Fruit fly (Drosophila melanogaster) whole organism, adult: ENCODE measurements around the gene Setx.

Experiments used
- CG11617 ChIP-seq: fragments of 200-800 bp; sonication (Bioruptor generic); optimal IDR thresholded peaks from 2 replicates; lab custom pipeline; 2017; ENCODE audit warnings: mild to moderate bottlenecking, missing biosample characterization, missing genetic modification reagents, missing genetic modification characterization
- CG12768 ChIP-seq: fragments of 200-800 bp; sonication (Bioruptor generic); optimal IDR thresholded peaks from 2 replicates; lab custom pipeline; 2017; ENCODE audit warnings: missing biosample characterization, missing genetic modification characterization, mild to moderate bottlenecking, moderate library complexity, missing genetic modification reagents
- CG14711 ChIP-seq: fragments of 200-800 bp; sonication (Bioruptor generic); optimal IDR thresholded peaks from 2 replicates; lab custom pipeline; 2018; ENCODE audit warnings: missing biosample characterization, mild to moderate bottlenecking, missing genetic modification characterization, moderate library complexity
- CG1620 ChIP-seq: fragments of 200-800 bp; sonication (Bioruptor generic); optimal IDR thresholded peaks from 2 replicates; lab custom pipeline; 2016; ENCODE audit warnings: missing biosample characterization, missing genetic modification characterization
- CG33017 ChIP-seq: fragments of 200-800 bp; sonication (Bioruptor generic); optimal IDR thresholded peaks from 2 replicates; lab custom pipeline; 2018; ENCODE audit warnings: missing biosample characterization, mild to moderate bottlenecking, missing genetic modification characterization, moderate library complexity
- CG5204 ChIP-seq: fragments of 200-800 bp; sonication (Bioruptor generic); optimal IDR thresholded peaks from 2 replicates; lab custom pipeline; 2016; ENCODE audit warnings: missing biosample characterization, missing genetic modification characterization
- CG7045 ChIP-seq: fragments of 200-800 bp; sonication (Bioruptor generic); optimal IDR thresholded peaks from 2 replicates; lab custom pipeline; 2017; ENCODE audit warnings: missing biosample characterization, mild to moderate bottlenecking, missing genetic modification characterization
- CG7101 ChIP-seq: fragments of 200-800 bp; sonication (Bioruptor generic); optimal IDR thresholded peaks from 2 replicates; lab custom pipeline; 2018; ENCODE audit warnings: missing biosample characterization, mild to moderate bottlenecking, missing genetic modification characterization, moderate library complexity
- Clk ChIP-seq: fragments of 200-800 bp; sonication (Bioruptor generic); optimal IDR thresholded peaks from 2 replicates; lab custom pipeline; 2017; ENCODE audit warnings: missing biosample characterization, missing genetic modification characterization
- Crg-1 ChIP-seq: fragments of 200-800 bp; sonication (Bioruptor generic); optimal IDR thresholded peaks from 2 replicates; lab custom pipeline; 2016; ENCODE audit warnings: missing biosample characterization, missing genetic modification characterization
- Hr96 ChIP-seq: fragments of 200-800 bp; sonication (Bioruptor generic); optimal IDR thresholded peaks from 2 replicates; lab custom pipeline; 2016; ENCODE audit warnings: missing biosample characterization, missing genetic modification characterization
- Mnt ChIP-seq: fragments of 200-800 bp; sonication (Bioruptor generic); optimal IDR thresholded peaks from 2 replicates; lab custom pipeline; 2016; ENCODE audit warnings: missing biosample characterization, mild to moderate bottlenecking, missing genetic modification characterization
- bab1 ChIP-seq: fragments of 200-800 bp; sonication (Bioruptor generic); optimal IDR thresholded peaks from 3 replicates; lab custom pipeline; 2019; ENCODE audit warnings: missing biosample characterization, mild to moderate bottlenecking, missing genetic modification characterization, moderate library complexity
- cic ChIP-seq: fragments of 200-800 bp; sonication (Bioruptor generic); optimal IDR thresholded peaks from 2 replicates; lab custom pipeline; 2017; ENCODE audit warnings: missing biosample characterization, mild to moderate bottlenecking, missing genetic modification characterization, moderate library complexity
- cnc ChIP-seq, 2 experiments: fragments of >200 bp; optimal IDR thresholded peaks; 2 replicates each; lab custom pipeline; 2017
- kay ChIP-seq: fragments of 200-800 bp; sonication (Bioruptor generic); peaks from one replicate; lab custom pipeline; 2016; ENCODE audit warnings: missing biosample characterization, missing genetic modification characterization, borderline replicate concordance
- ovo ChIP-seq: fragments of 200-800 bp; sonication (Bioruptor generic); optimal IDR thresholded peaks from 2 replicates; lab custom pipeline; 2016; ENCODE audit warnings: missing biosample characterization, missing genetic modification characterization
- pad ChIP-seq: fragments of 200-800 bp; sonication (Bioruptor generic); optimal IDR thresholded peaks from 3 replicates; lab custom pipeline; 2017; ENCODE audit warnings: missing biosample characterization, missing genetic modification characterization, mild to moderate bottlenecking, moderate library complexity, missing genetic modification reagents
- tj ChIP-seq: fragments of 200-800 bp; sonication (Bioruptor generic); optimal IDR thresholded peaks from 3 replicates; lab custom pipeline; 2017; ENCODE audit warnings: missing biosample characterization, mild to moderate bottlenecking, missing genetic modification characterization, moderate library complexity
- toe ChIP-seq: fragments of 200-800 bp; sonication (Bioruptor generic); optimal IDR thresholded peaks from 2 replicates; lab custom pipeline; 2016; ENCODE audit warnings: missing biosample characterization, missing genetic modification characterization

The Setx gene

DNA sequence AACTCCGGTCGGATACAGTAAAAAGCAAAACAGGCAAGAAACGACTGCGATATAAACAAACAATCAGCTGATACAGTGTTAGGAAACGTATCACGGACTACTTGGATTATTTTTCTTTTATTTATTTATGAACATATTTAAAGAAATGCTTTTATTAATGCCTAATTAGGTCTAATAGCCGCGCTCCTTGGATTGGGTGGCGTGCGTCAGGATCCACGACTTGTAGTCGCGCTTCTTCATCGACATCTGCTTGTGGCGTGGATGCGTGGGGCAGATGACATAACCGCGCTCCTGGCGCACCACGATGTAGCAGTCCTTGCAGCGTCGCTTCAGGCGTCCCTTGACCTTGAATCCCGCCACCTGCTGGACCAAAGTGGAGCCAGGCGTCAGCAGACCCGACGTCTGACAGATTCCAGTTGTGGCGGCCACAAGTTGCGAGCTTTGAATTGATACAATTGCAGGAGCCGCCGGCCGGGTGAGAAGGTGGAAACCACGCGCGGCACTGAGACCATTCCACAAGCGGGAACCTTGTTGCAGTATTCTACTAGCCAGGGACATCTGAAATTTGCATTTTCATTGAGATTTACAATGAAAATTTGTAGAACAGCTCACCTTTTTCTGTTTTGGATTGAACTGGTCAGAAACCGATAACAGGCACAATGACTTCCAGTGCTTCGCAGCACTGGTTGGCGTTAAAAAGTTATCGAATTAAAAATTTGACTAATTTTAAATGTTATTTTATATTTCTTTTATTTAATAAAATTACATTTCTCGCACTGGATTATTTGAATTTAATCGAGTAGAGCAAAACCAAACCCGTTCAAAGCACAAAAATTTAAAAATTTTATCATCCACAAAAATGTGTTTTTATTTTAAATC, 12.6 kb downstream of the Setx start, which contains the start of the genes CG7550 and mRpL36:
TSS of gene CG7550 (minus strand) at position 51 of the 879 bp plus-strand sequence.
TSS of gene mRpL36 (minus strand) at position 652 of the 879 bp plus-strand sequence.
- peak; percentile 3 for TF ChIP-seq CG11617 (GFP tag; lab: Kevin White, UChicago)
- no peak for TF ChIP-seq CG7101 (tag; lab: Kevin White, UChicago)

DNA sequence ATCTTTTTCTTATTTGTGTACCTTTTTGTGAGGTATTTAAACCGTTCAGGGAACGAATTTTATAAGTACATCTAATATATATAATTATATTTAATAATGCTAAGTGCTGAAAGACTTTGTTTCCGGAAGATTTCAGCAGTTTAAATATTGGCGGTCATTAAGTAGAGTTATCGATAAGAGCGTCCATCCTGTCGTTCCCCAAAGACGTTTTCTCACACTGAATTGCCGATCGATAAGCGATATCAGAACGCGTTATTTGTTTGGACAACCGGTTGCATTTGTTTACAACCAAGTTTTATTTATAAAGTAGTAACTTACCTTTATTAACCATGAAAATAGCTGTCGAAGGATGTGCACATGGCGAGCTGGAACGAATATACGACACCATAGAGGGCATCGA, 15.7 kb downstream of the Setx start, which contains the start of gene ldbr:
TSS of gene ldbr (plus strand) at position 238 of the 400 bp plus-strand sequence.
- TF ChIP-seq Crg-1 (GFP tag; lab: Kevin White, UChicago) (peak; percentile 18), bab1 (peak; percentile 71), CG12768 (GFP tag; lab: Kevin White, UChicago) (no peak), pad (GFP tag; lab: Kevin White, UChicago) (peak; percentile 17), CG11617 (GFP tag; lab: Kevin White, UChicago) (peak; percentile 29), cnc (optimal IDR thresholded peaks at IDR 0.05; lab: Kevin White, UChicago) (no peak), CG14711 (tag; lab: Kevin White, UChicago) (peak; percentile 44), Mnt (GFP tag; lab: Kevin White, UChicago) (peak; percentile 56), Hr96 (no peak), CG33017 (tag; lab: Kevin White, UChicago) (peak; percentile 44), cic (GFP tag; lab: Kevin White, UChicago) (peak; percentile 13), Clk (GFP tag; lab: Kevin White, UChicago) (no peak), ovo (no peak), toe (GFP tag; lab: Kevin White, UChicago) (no peak), CG1620 (peak; percentile 36), kay (GFP tag; lab: Kevin White, UChicago) (no peak), CG5204 (GFP tag; lab: Kevin White, UChicago) (no peak), tj (GFP tag; lab: Kevin White, UChicago) (no peak), CG7101 (tag; lab: Kevin White, UChicago) (peak; percentile 61), CG7045 (no peak)

DNA sequence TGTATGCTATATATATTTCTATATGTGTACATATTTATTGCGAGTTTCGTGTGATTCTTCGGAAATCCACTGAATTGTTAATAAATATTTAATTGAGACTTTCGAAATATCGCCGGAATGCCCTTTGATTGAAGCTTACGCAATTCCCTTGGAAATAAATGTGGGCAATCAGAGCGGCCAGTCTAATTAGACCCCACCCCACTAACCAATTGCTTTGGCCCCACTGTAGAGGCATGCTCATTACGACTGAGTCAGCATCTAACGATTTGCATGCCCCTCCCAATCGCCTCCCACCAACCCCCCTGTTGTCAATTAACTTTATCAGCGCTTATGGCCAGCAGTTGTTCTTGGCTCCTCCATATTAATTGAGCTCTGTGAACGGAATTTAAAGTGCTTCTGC, 20.5 kb downstream of the Setx start:
- no peak for TF ChIP-seq toe (GFP tag; lab: Kevin White, UChicago)
- TF ChIP-seq kay (GFP tag; lab: Kevin White, UChicago), result no peak
- no peak for TF ChIP-seq cnc (optimal IDR thresholded peaks at IDR 0.05; lab: Kevin White, UChicago)
- no peak for TF ChIP-seq CG7045
- TF ChIP-seq CG12768 (GFP tag; lab: Kevin White, UChicago), result peak; percentile 20
- peak; percentile 91 for TF ChIP-seq tj (GFP tag; lab: Kevin White, UChicago)
- TF ChIP-seq cic (GFP tag; lab: Kevin White, UChicago), result no peak
- TF ChIP-seq Hr96, result no peak
- no peak for TF ChIP-seq CG1620
- no peak for TF ChIP-seq CG14711 (tag; lab: Kevin White, UChicago)

DNA sequence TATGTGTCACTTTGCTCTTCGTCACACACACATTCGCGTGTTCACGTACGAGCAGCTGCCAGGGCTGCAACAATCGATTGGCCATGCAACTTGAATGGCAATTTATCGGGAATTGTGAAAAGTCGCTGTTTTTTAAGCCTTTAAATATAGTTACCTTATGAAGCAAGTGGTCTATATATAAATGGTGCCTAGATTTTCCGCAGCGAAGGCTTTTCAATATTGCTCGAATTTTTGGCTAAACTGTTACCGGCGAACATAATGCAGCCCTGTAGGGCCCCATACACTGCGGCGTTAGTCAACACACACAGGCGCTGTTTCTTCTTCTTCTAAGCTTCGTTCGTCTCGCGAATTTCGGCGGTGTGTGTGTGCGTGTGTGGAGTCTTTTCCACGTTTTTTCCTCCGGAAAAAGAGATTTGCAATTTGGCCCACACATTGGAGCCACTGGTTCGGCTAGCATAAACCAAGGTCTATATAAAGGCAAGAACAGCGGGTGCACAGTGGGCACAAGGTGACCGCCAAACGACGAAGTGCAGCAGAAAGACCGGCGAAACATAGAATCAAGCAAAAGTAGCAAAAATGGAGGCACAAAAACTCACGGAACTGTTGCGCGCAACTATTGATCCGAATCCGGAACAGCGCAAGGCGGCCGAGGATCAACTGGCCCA, 21.3 kb downstream of the Setx start, which contains the start of the genes Arp3 and msk:
TSS of gene Arp3 (minus strand) at position 39 of the 665 bp plus-strand sequence.
TSS of gene msk (plus strand) at position 316 of the 665 bp plus-strand sequence.
- TF ChIP-seq Clk (GFP tag; lab: Kevin White, UChicago) (peak; percentile 78), Mnt (GFP tag; lab: Kevin White, UChicago) (peak; percentile 95), CG12768 (GFP tag; lab: Kevin White, UChicago) (peak; percentile 91), CG7101 (tag; lab: Kevin White, UChicago) (peak; percentile 86), ovo (peak; percentile 72), pad (GFP tag; lab: Kevin White, UChicago) (peak; percentile 79), cic (GFP tag; lab: Kevin White, UChicago) (peak; percentile 77), CG1620 (peak; percentile 89), CG7045 (peak; percentile 88), Crg-1 (GFP tag; lab: Kevin White, UChicago) (peak; percentile 94), cnc (optimal IDR thresholded peaks at IDR 0.05; lab: Kevin White, UChicago) (no peak), tj (GFP tag; lab: Kevin White, UChicago) (peak; percentile 56), bab1 (peak; percentile 88), CG11617 (GFP tag; lab: Kevin White, UChicago) (peak; percentile 84), CG33017 (tag; lab: Kevin White, UChicago) (peak; percentile 79), CG14711 (tag; lab: Kevin White, UChicago) (peak; percentile 77), Hr96 (no peak), toe (GFP tag; lab: Kevin White, UChicago) (no peak), CG5204 (GFP tag; lab: Kevin White, UChicago) (no peak), kay (GFP tag; lab: Kevin White, UChicago) (peak; percentile 99)

- TF ChIP-seq Crg-1 (GFP tag; lab: Kevin White, UChicago) (peak; percentile 74), ovo (no peak), Mnt (GFP tag; lab: Kevin White, UChicago) (peak; percentile 73), CG11617 (GFP tag; lab: Kevin White, UChicago) (no peak), CG1620 (peak; percentile 57), CG7101 (tag; lab: Kevin White, UChicago) (peak; percentile 22), Clk (GFP tag; lab: Kevin White, UChicago) (no peak), CG33017 (tag; lab: Kevin White, UChicago) (peak; percentile 2), CG12768 (GFP tag; lab: Kevin White, UChicago) (peak; percentile 40), tj (GFP tag; lab: Kevin White, UChicago) (no peak), cic (GFP tag; lab: Kevin White, UChicago) (no peak), kay (GFP tag; lab: Kevin White, UChicago) (no peak), toe (GFP tag; lab: Kevin White, UChicago) (no peak), CG14711 (tag; lab: Kevin White, UChicago) (peak; percentile 98), pad (GFP tag; lab: Kevin White, UChicago) (peak; percentile 46), CG7045 (no peak), Hr96 (no peak), CG5204 (GFP tag; lab: Kevin White, UChicago) (no peak), cnc (optimal IDR thresholded peaks at IDR 0.05; lab: Kevin White, UChicago) (no peak), bab1 (peak; percentile 33)
These were observed 27.1 kb downstream of the Setx start, which contains the start of gene Nulp1 for dm6 chr3L:8110171-8110570. TSS of gene Nulp1 (plus strand) at chr3L:8110368.
